Fruit fly (Drosophila melanogaster): Measurements from ENCODE around the gene CG3792.

Gene CG3792

DNA sequence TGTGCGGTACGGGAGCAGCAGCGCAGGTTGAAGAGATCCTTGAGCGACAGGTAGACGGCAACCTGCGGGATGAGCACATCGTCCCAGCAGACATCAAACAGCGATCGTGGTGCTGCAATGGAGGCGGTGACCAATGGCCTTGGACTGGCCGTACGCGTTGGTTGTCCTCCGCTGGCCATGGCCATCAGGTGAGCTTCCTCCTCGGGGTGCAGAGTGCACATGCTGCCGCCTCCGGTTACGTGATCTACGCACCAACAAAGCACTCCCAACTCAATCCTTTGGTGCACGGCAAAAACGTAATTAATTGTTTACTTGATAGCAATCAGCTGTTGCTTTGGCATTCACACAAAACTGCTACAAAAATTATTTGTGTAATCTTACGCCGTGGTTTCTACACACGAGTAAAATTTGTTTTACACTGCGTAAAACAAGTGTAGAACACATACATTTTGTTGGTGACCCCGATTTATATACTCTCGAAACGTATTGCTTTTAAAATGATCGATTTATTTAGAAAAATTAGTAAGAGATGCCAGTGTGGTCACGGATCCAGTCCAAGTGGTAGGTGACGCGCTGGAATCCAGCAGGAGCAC is 27.6 kb upstream of the CG3792 start, which contains the start of gene jet (continued):
- TF ChIP-seq CG11696 (GFP tag; IDR thresholded peaks at IDR 0.05) (no peak), CG4854 (GFP tag; optimal IDR thresholded peaks at IDR 0.05) (no peak), Nf-YA (GFP tag; IDR thresholded peaks at IDR 0.05) (no peak), CG8765 (GFP tag; IDR thresholded peaks at IDR 0.05) (no peak), CG4360 (GFP tag; IDR thresholded peaks at IDR 0.05) (no peak), ems (GFP tag; optimal IDR thresholded peaks at IDR 0.05) (no peak), insv (GFP tag; optimal IDR thresholded peaks at IDR 0.05) (no peak), Atf3 (GFP tag; optimal IDR thresholded peaks at IDR 0.05) (no peak), CG17186 (GFP tag; optimal IDR thresholded peaks at IDR 0.05) (no peak), Dip3 (GFP tag; optimal IDR thresholded peaks at IDR 0.05) (no peak), Bdp1 (GFP tag; optimal IDR thresholded peaks at IDR 0.05) (no peak), cad (GFP tag; optimal IDR thresholded peaks at IDR 0.05) (no peak), pum (GFP tag; optimal IDR thresholded peaks at IDR 0.05) (no peak), grau (tag; optimal IDR thresholded peaks at IDR 0.05) (no peak), Ada2b (GFP tag; IDR thresholded peaks at IDR 0.05) (no peak), CG6654 (GFP tag; optimal IDR thresholded peaks at IDR 0.05) (no peak), NC2α (GFP tag; optimal IDR thresholded peaks at IDR 0.05) (no peak), Ptx1 (GFP tag; IDR thresholded peaks at IDR 0.05) (no peak), CG11093 (GFP tag; IDR thresholded peaks at IDR 0.05) (no peak), CG30431 (GFP tag; optimal IDR thresholded peaks at IDR 0.05) (no peak), CG10543 (GFP tag; optimal IDR thresholded peaks at IDR 0.05) (no peak), crc (GFP tag; optimal IDR thresholded peaks at IDR 0.05) (no peak), CG4820 (GFP tag; optimal IDR thresholded peaks at IDR 0.05) (no peak), C15 (GFP tag; IDR thresholded peaks at IDR 0.05) (no peak), CG13123 (GFP tag; optimal IDR thresholded peaks at IDR 0.05) (no peak), CG9797 (GFP tag; optimal IDR thresholded peaks at IDR 0.05) (no peak), dpn (GFP tag; optimal IDR thresholded peaks at IDR 0.05) (no peak), Rfx (GFP tag; IDR thresholded peaks at IDR 0.05) (no peak), Rx (GFP tag; IDR thresholded peaks at IDR 0.05) (no peak), CG6791 (GFP tag; IDR thresholded peaks at IDR 0.05; ENCODE audit: partially characterized antibody) (peak; percentile 57; the same call in 2 of the 3 replicates), Tbp (GFP tag; optimal IDR thresholded peaks at IDR 0.05) (no peak), ac (GFP tag; optimal IDR thresholded peaks at IDR 0.05) (no peak), E2f2 (GFP tag; IDR thresholded peaks at IDR 0.05) (peak; percentile 59), CG11560 (tag; IDR thresholded peaks at IDR 0.05) (no peak), Aef1 (GFP tag; IDR thresholded peaks at IDR 0.05) (no peak), sc (optimal IDR thresholded peaks at IDR 0.05) (no peak), sc (GFP tag; optimal IDR thresholded peaks at IDR 0.05) (no peak), dysf (GFP tag; IDR thresholded peaks at IDR 0.05) (no peak), CG13775 (GFP tag; optimal IDR thresholded peaks at IDR 0.05) (no peak), CG12391 (tag; optimal IDR thresholded peaks at IDR 0.05) (no peak), salm (tag; optimal IDR thresholded peaks at IDR 0.05) (no peak), CG5180 (GFP tag; optimal IDR thresholded peaks at IDR 0.05) (no peak), ro (GFP tag; IDR thresholded peaks at IDR 0.05) (no peak), CG32772 (GFP tag; IDR thresholded peaks at IDR 0.05) (no peak), Dref (GFP tag; IDR thresholded peaks at IDR 0.05) (no peak), Lpt (GFP tag; optimal IDR thresholded peaks at IDR 0.05) (no peak), Lim3 (GFP tag; IDR thresholded peaks at IDR 0.05) (no peak), nerfin-2 (GFP tag; IDR thresholded peaks at IDR 0.05; ENCODE audit: partially characterized antibody) (no peak; the same call in 1 of the 2 replicates), ara (GFP tag; IDR thresholded peaks at IDR 0.05) (no peak), Taf1 (GFP tag; IDR thresholded peaks at IDR 0.05) (no peak), CG17359 (tag; optimal IDR thresholded peaks at IDR 0.05) (no peak), Awh (GFP tag; IDR thresholded peaks at IDR 0.05) (no peak), Trl (optimal IDR thresholded peaks at IDR 0.05) (no peak), Trl (GFP tag; optimal IDR thresholded peaks at IDR 0.05) (no peak)
